Worm (Caenorhabditis elegans) whole organism, young adult: ENCODE data around the gene C08B6.14.

ENCODE experiments used
- F49E8.2 ChIP-seq: sonication (generic microtip); optimal IDR thresholded peaks from 3 replicates; lab custom pipeline; 2017; ENCODE audit warnings: missing genetic modification characterization, mild to moderate bottlenecking, missing compliant biosample characterization, antibody characterized with exemption, moderate library complexity; ENCODE audit not compliant: insufficient read depth
- ama-1 ChIP-seq, 3 experiments: fragments of 150-350 bp in 1 of 3; sonication (generic microtip) in 2 of 3; optimal IDR thresholded peaks; 2 replicates each; lab custom pipeline; 2014 to 2018; ENCODE audit warnings: missing biosample characterization in 2 of 3, missing genetic modification characterization in 2 of 3, missing genetic modification reagents in 2 of 3
- athp-1 ChIP-seq: sonication (generic microtip); optimal IDR thresholded peaks from 2 replicates; lab custom pipeline; 2017; ENCODE audit warnings: mild to moderate bottlenecking, missing genetic modification characterization, missing compliant biosample characterization
- ceh-100 ChIP-seq: fragments of 200-800 bp; sonication (Bioruptor generic); IDR thresholded peaks from 2 replicates; pipeline ENCODE4 v1.3.6; 2022; ENCODE audit warnings: missing genetic modification reagents, missing genetic modification characterization, missing compliant biosample characterization
- gei-17 ChIP-seq: fragments of 200-800 bp; sonication (Bioruptor generic); optimal IDR thresholded peaks from 2 replicates; lab custom pipeline; 2018; ENCODE audit warnings: mild to moderate bottlenecking, missing genetic modification characterization, missing compliant biosample characterization
- lag-1 ChIP-seq: fragments of 200-800 bp; sonication (Bioruptor generic); IDR thresholded peaks from 2 replicates; pipeline ENCODE4 v1.3.6; 2022; ENCODE audit warnings: missing genetic modification reagents, missing genetic modification characterization, missing compliant biosample characterization
- lin-54 ChIP-seq: fragments of 200-800 bp; sonication (Bioruptor generic); optimal IDR thresholded peaks from 2 replicates; lab custom pipeline; 2018; ENCODE audit warnings: mild to moderate bottlenecking, missing genetic modification characterization, missing compliant biosample characterization
- sdz-38 ChIP-seq: sonication (generic microtip); optimal IDR thresholded peaks from 2 replicates; lab custom pipeline; 2016; ENCODE audit warnings: missing genotype, missing genetic modification characterization, missing compliant biosample characterization
- tbx-9 ChIP-seq: sonication (generic microtip); optimal IDR thresholded peaks from 2 replicates; lab custom pipeline; 2016; ENCODE audit warnings: borderline replicate concordance, missing genetic modification characterization, inconsistent platforms, missing compliant biosample characterization

ce11 chrV:10064221-10064620 is 37.6 kb downstream of the C08B6.14 start, which contains the start of gene fipr-13:
- TF ChIP-seq ama-1 (optimal IDR thresholded peaks at IDR 0.05; lab: Kevin White, UChicago) (no peak), ama-1 (GFP tag; optimal IDR thresholded peaks at IDR 0.05; lab: Kevin White, UChicago) (no peak), athp-1 (no peak), F49E8.2 (tag; lab: Kevin White, UChicago) (no peak), gei-17 (GFP tag; lab: Kevin White, UChicago) (no peak), lag-1 (GFP tag; lab: Robert Waterston, UW) (no peak), ceh-100 (no peak), lin-54 (GFP tag; lab: Kevin White, UChicago) (no peak), sdz-38 (tag; lab: Kevin White, UChicago) (no peak), tbx-9 (tag; lab: Kevin White, UChicago) (no peak)
